Worm (Caenorhabditis elegans): ENCODE results near the gene F39E9.6.
A peak's percentile ranks its signal among the peaks of the same experiment; 100 is the strongest.

Gene F39E9.6

DNA sequence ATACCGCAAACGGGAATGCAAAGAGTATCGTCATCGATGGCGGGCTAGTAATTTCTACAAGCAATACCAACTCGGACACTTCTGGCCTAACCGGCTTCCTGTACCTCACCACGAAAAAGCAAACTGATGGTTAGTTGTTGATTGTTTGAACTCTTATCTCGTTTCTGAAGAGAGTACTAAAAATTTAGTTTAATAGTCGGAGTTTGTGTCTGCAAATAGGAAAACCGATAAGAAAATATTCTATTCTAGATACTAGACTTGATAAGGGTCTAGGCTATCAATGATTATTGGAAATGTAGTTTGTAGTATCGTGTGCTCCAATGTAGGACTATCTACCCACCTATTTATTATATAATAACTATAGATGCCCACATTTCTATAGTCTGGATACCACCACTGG lies 5.5 kb upstream of the F39E9.6 start:
- TF ChIP-seq R02D3.7 (tag; optimal IDR thresholded peaks at IDR 0.05) (no peak), sma-9 (GFP tag; optimal IDR thresholded peaks at IDR 0.05) (peak; percentile 0), sma-9 (tag; optimal IDR thresholded peaks at IDR 0.05) (no peak)

DNA sequence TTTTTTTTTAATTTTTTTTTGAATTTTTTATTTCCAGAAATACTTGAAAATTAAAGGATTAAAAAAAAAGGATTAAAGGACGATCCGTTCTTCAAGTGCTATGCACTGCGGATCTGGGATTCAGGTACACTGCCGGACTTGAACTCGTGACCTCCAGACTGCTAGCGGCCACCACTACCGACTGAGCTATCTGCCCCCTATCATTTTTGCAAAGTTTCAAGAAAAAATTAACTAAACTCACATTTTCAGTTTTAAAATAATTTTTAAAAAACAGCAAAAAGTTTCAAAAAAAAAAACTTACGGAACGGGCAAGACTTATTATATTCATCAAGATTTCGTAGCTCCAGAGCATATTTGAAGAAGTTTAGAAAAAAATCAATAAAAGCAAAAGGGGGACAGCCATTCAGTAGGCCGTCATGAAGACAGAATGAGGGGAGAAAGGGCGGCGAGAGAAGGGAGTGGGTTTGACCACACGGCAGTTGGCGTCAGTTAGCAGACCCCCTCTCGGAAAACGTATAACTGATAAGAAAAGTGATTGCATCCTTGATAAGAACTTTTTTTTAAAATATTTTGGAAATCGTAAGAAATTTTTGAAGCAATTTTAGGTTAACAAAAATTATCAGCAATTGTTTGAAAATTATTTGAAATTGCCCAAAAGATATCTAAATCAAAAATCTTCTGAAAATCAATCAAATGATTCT lies 2.2 kb downstream of the F39E9.6 start:
- TF ChIP-seq ztf-11 (tag; optimal IDR thresholded peaks at IDR 0.05) (no peak), crh-2 (tag; optimal IDR thresholded peaks at IDR 0.05) (no peak), fos-1 (tag; optimal IDR thresholded peaks at IDR 0.05) (peak; percentile 34)

DNA sequence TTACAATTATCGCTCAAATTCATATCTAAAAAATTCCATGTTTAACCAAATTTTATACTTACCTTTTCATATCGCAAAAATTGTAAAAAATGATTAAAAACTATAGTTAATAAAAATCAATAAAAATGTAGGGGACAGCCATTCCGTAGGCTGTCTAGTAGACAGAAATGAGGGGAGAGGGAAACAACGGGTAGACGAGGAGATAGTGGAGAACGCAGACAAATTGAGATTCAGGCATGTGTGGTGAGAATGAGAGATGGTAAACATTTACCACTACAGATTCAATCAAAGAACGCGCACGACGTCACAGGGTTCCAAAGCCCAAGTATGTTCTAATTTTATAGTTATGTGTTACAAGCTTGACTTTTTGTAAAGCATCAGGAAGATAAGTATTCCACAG lies 9.8 kb downstream of the F39E9.6 start:
- TF ChIP-seq unc-55 (GFP tag; optimal IDR thresholded peaks at IDR 0.05), result peak; percentile 34
- TF ChIP-seq ceh-16 (tag; optimal IDR thresholded peaks at IDR 0.05), result no peak
- TF ChIP-seq sem-4 (tag; optimal IDR thresholded peaks at IDR 0.05), result no peak
- no peak for TF ChIP-seq mbf-1 (tag; optimal IDR thresholded peaks at IDR 0.05)

DNA sequence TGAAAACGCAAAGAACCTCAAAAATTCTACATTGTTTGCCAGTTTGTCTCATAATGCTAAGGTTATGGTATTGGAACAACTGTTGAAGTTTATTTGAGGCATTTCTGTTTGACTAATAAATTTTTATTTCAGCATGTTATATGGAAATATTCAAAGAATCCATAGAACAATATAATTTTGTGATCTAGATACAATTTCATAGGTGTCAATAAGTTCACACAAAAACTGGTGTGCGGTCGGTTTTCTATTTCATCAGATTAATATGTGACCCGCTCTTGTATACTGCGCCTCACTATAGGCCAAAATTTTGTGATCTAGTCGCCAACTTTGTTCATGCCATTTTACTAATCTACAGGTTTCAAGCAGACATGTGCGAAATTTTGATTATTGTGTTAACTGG lies 13.9 kb downstream of the F39E9.6 start, which contains the start of gene btb-22:
btb-22 (plus strand) TSS at position 301 of the 400 bp plus-strand sequence.
- TF ChIP-seq nhr-11 (tag; optimal IDR thresholded peaks at IDR 0.05) (no peak), nhr-10 (tag; optimal IDR thresholded peaks at IDR 0.05) (no peak), Y55F3AM.14 (GFP tag; optimal IDR thresholded peaks at IDR 0.05) (no peak), ztf-11 (tag; optimal IDR thresholded peaks at IDR 0.05) (no peak), R02D3.7 (tag; optimal IDR thresholded peaks at IDR 0.05) (no peak), unc-55 (GFP tag; optimal IDR thresholded peaks at IDR 0.05) (no peak), zag-1 (tag; optimal IDR thresholded peaks at IDR 0.05) (no peak), ZK546.5 (tag; optimal IDR thresholded peaks at IDR 0.05) (no peak), snpc-4 (tag; optimal IDR thresholded peaks at IDR 0.05) (no peak), sma-9 (GFP tag; optimal IDR thresholded peaks at IDR 0.05) (no peak), sma-9 (tag; optimal IDR thresholded peaks at IDR 0.05) (no peak), nhr-77 (tag; optimal IDR thresholded peaks at IDR 0.05) (no peak), lin-11 (tag; optimal IDR thresholded peaks at IDR 0.05) (no peak)

DNA sequence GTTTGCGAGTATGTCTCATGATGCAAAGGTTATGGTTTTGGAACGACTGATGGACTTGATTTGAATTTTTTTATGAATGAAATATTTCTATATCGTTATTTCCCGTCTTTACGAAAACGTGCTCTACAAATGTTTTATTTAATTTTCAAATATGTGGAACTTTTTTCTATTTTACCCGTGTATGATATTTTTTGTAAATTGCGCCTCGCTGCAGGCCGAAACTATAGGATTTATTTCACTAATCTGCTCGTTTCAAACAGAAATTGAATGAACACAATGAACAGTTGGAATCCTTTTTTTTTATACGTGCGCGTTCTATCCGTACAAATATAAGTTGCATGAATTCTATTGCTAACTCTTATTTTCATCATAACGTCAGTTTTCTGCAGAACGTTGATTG lies 15.4 kb downstream of the F39E9.6 start, which contains the start of gene btb-18:
btb-18 (plus strand) TSS at position 301 of the 400 bp plus-strand sequence.
- TF ChIP-seq elt-3 (tag; optimal IDR thresholded peaks at IDR 0.05), result no peak
- TF ChIP-seq nhr-237 (tag; optimal IDR thresholded peaks at IDR 0.05), result no peak
- no peak for TF ChIP-seq fos-1 (tag; optimal IDR thresholded peaks at IDR 0.05)
- TF ChIP-seq dmd-4 (tag; optimal IDR thresholded peaks at IDR 0.05), result no peak
- TF ChIP-seq blmp-1 (tag; optimal IDR thresholded peaks at IDR 0.05; ENCODE audit: insufficient read depth), result no peak
- no peak for TF ChIP-seq nhr-21 (tag; optimal IDR thresholded peaks at IDR 0.05)
- TF ChIP-seq lin-39 (tag; optimal IDR thresholded peaks at IDR 0.05), result no peak
- no peak for TF ChIP-seq nhr-77 (tag; optimal IDR thresholded peaks at IDR 0.05)
- TF ChIP-seq alr-1 (tag; optimal IDR thresholded peaks at IDR 0.05), result no peak
- no peak for TF ChIP-seq Y55F3AM.14 (GFP tag; optimal IDR thresholded peaks at IDR 0.05)
- no peak for TF ChIP-seq nhr-10 (tag; optimal IDR thresholded peaks at IDR 0.05)
- no peak for TF ChIP-seq nhr-25 (tag; optimal IDR thresholded peaks at IDR 0.05)
- no peak for TF ChIP-seq C34F6.9 (tag; optimal IDR thresholded peaks at IDR 0.05)
- TF ChIP-seq R02D3.7 (tag; optimal IDR thresholded peaks at IDR 0.05), result no peak
- TF ChIP-seq ceh-82 (tag; optimal IDR thresholded peaks at IDR 0.05), result no peak
- no peak for TF ChIP-seq unc-62 (GFP tag; optimal IDR thresholded peaks at IDR 0.05)
- no peak for TF ChIP-seq ZK546.5 (tag; optimal IDR thresholded peaks at IDR 0.05)
- TF ChIP-seq mdl-1 (tag; optimal IDR thresholded peaks at IDR 0.05), result no peak
- TF ChIP-seq sma-3 (GFP tag; optimal IDR thresholded peaks at IDR 0.05), result no peak

DNA sequence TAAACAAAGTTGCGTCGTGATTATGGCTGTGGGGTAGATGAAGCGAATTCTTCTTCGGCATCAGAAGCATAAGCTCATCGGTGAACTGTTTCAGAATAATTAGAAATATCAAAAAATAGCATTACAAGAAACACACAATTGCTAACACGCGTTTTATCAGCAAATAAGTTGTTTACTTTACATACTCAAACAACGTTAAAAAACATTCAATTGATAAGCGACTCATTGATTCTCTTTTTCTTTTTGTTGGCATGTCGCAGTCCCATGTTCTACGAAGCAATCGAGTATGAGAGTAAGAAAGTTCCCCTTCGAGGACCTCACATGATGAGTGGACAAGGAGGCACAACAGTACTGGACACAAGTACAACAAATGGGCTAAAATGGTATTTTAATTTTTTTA lies 16.7 kb downstream of the F39E9.6 start, which contains the start of gene btb-16:
btb-16 (plus strand) TSS at position 240 of the 400 bp plus-strand sequence.
- TF ChIP-seq fos-1 (tag; optimal IDR thresholded peaks at IDR 0.05) (peak; percentile 45), lin-39 (tag; optimal IDR thresholded peaks at IDR 0.05) (no peak)

Data from whole organism, L2 larva.